Worm (Caenorhabditis elegans): ENCODE measurements around the gene tsp-8.

Gene tsp-8

ce11 chrX:14678983-14679382 lies 50.3 kb downstream of the tsp-8 start (continued):
- TF ChIP-seq dmd-8 (GFP tag; IDR thresholded peaks at IDR 0.05) (peak; percentile 71; the same call in 1 of the 2 replicates), nhr-41 (GFP tag; IDR thresholded peaks at IDR 0.05) (0 out of 2 replicates have a peak, but pooled peaks have one; percentile 21), ztf-7 (tag; optimal IDR thresholded peaks at IDR 0.05) (no peak), fos-1 (tag; optimal IDR thresholded peaks at IDR 0.05) (no peak), ZK337.2 (GFP tag; IDR thresholded peaks at IDR 0.05) (no peak), Y105C5A.15 (GFP tag; IDR thresholded peaks at IDR 0.05) (no peak), T20F7.1 (GFP tag; optimal IDR thresholded peaks at IDR 0.05) (no peak), snpc-1.2 (GFP tag; IDR thresholded peaks at IDR 0.05) (peak; percentile 73), sdz-12 (GFP tag; optimal IDR thresholded peaks at IDR 0.05) (no peak), ceh-44 (GFP tag; IDR thresholded peaks at IDR 0.05) (no peak), mxl-3 (GFP tag; optimal IDR thresholded peaks at IDR 0.05) (no peak), arid-1 (GFP tag; conservative IDR thresholded peaks at IDR 0.05) (peak; percentile 73; the same call in 1 of the 2 replicates), nhr-42 (GFP tag; IDR thresholded peaks at IDR 0.05) (no peak), nhr-6 (tag; optimal IDR thresholded peaks at IDR 0.05) (no peak), lin-15B (tag; optimal IDR thresholded peaks at IDR 0.05) (no peak), pha-4 (GFP tag; IDR thresholded peaks at IDR 0.05) (peak; percentile 81), pha-4 (tag; optimal IDR thresholded peaks at IDR 0.05) (no peak), zfp-3 (GFP tag; conservative IDR thresholded peaks at IDR 0.05) (peak; percentile 52; the same call in 1 of the 2 replicates), nhr-102 (tag; optimal IDR thresholded peaks at IDR 0.05) (no peak), lin-38 (GFP tag; IDR thresholded peaks at IDR 0.05) (no peak), ctbp-1 (GFP tag; IDR thresholded peaks at IDR 0.05) (no peak)

Measured in whole organism, L4 larva.